In the genomic region with DNA sequence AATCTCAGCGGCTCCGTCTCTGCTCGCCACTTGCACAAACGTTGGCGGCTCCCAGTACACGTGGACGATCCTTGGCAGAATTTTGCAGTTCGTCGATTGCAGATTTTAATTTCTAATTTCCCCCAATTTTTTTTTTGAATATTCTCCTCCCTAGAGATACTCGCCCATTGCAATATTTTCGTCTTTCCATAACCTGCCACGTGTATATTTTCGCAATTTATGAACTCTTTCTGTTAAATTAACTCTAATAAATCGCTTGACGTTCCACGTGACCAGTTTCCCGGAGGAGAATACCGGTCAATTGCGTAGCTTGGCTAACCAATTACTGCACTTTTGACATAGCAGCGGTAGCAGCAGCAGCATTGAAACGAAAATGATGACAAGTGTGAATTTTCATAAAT, we compare ENCODE assay signal across 5 worm cellular contexts.
A peak's percentile ranks its signal among the peaks of the same experiment; 100 is the strongest.
TF ChIP-seq lines count a peak whose summit lies in the region.

No protein-coding gene starts in this region.

TF ChIP-seq in whole organism, L1 larva, 84 proteins besides CTCF, POLR2A, EP300 and RAD21:
- TF ChIP-seq ama-1 (optimal IDR thresholded peaks at IDR 0.05; lab: Kevin White, UChicago) = peak; percentile 1
- no peak for TF ChIP-seq F16B12.6 (tag; optimal IDR thresholded peaks at IDR 0.05; lab: Kevin White, UChicago)
- TF ChIP-seq fkh-10 (GFP tag; optimal IDR thresholded peaks at IDR 0.05; lab: Kevin White, UChicago) = no peak
- no peak for TF ChIP-seq ces-1 (GFP tag; optimal IDR thresholded peaks at IDR 0.05; lab: Kevin White, UChicago)
- TF ChIP-seq irx-1 (tag; optimal IDR thresholded peaks at IDR 0.05; lab: Kevin White, UChicago) = no peak
- TF ChIP-seq hlh-17 (GFP tag; optimal IDR thresholded peaks at IDR 0.05; lab: Kevin White, UChicago; ENCODE audit: borderline replicate concordance) = no peak
- TF ChIP-seq nhr-85 (tag; lab: Kevin White, UChicago) = peak; percentile 75
- no peak for TF ChIP-seq C04F5.9 (tag; optimal IDR thresholded peaks at IDR 0.05; lab: Kevin White, UChicago)
- no peak for TF ChIP-seq xbp-1 (tag; optimal IDR thresholded peaks at IDR 0.05; lab: Kevin White, UChicago)
- no peak for TF ChIP-seq C16A3.4 (tag; optimal IDR thresholded peaks at IDR 0.05; lab: Kevin White, UChicago)

TF ChIP-seq in whole organism, L3 larva, 47 proteins besides CTCF, POLR2A, EP300 and RAD21:
- no peak for TF ChIP-seq elt-2 (tag; optimal IDR thresholded peaks at IDR 0.05; lab: Kevin White, UChicago)
- TF ChIP-seq nhr-25 (tag; optimal IDR thresholded peaks at IDR 0.05; lab: Kevin White, UChicago) = peak; percentile 28
- no peak for TF ChIP-seq fos-1 (tag; optimal IDR thresholded peaks at IDR 0.05; lab: Kevin White, UChicago)
- TF ChIP-seq ama-1 (optimal IDR thresholded peaks at IDR 0.05; lab: Kevin White, UChicago) = peak; percentile 57
- TF ChIP-seq nhr-43 (tag; optimal IDR thresholded peaks at IDR 0.05; lab: Kevin White, UChicago; ENCODE audit: poor library complexity, severe bottlenecking) = peak; percentile 32
- peak; percentile 8 for TF ChIP-seq ZK546.5 (tag; optimal IDR thresholded peaks at IDR 0.05; lab: Kevin White, UChicago)
- peak; percentile 14 for TF ChIP-seq nfya-1 (tag; optimal IDR thresholded peaks at IDR 0.05; lab: Kevin White, UChicago; ENCODE audit: insufficient read depth)
- TF ChIP-seq hmg-11 (tag; optimal IDR thresholded peaks at IDR 0.05; lab: Kevin White, UChicago) = peak; percentile 3
- no peak for TF ChIP-seq pqm-1 (tag; optimal IDR thresholded peaks at IDR 0.05; lab: Kevin White, UChicago)
- no peak for TF ChIP-seq nhr-23 (tag; optimal IDR thresholded peaks at IDR 0.05; lab: Kevin White, UChicago)
- TF ChIP-seq aly-2 (tag; optimal IDR thresholded peaks at IDR 0.05; lab: Kevin White, UChicago) = peak; percentile 80

TF ChIP-seq in whole organism, L4 larva, 104 proteins besides CTCF, POLR2A, EP300 and RAD21 (continues in another document):
- TF ChIP-seq nhr-48 (tag; optimal IDR thresholded peaks at IDR 0.05; lab: Kevin White, UChicago) (peak; percentile 5), saeg-2 (GFP tag; IDR thresholded peaks at IDR 0.05; lab: Robert Waterston, UW) (no peak), dmd-8 (GFP tag; IDR thresholded peaks at IDR 0.05; lab: Robert Waterston, UW) (0 out of 2 replicates have a peak, but pooled peaks have one; percentile 53), lin-38 (GFP tag; IDR thresholded peaks at IDR 0.05; lab: Robert Waterston, UW) (peak; percentile 67), nhr-25 (tag; optimal IDR thresholded peaks at IDR 0.05; lab: Kevin White, UChicago; ENCODE audit: borderline replicate concordance, insufficient read depth) (peak; percentile 5), snpc-1.2 (GFP tag; IDR thresholded peaks at IDR 0.05; lab: Robert Waterston, UW) (peak; percentile 56; the same call in 1 of the 2 replicates), F49E8.2 (tag; optimal IDR thresholded peaks at IDR 0.05; lab: Kevin White, UChicago; ENCODE audit: borderline replicate concordance) (peak; percentile 52), ZK546.5 (tag; optimal IDR thresholded peaks at IDR 0.05; lab: Kevin White, UChicago) (peak in 1 of 2 experiments; percentile 46), ama-1 (optimal IDR thresholded peaks at IDR 0.05; lab: Kevin White, UChicago) (peak; percentile 67), dve-1 (tag; optimal IDR thresholded peaks at IDR 0.05; lab: Kevin White, UChicago; ENCODE audit: insufficient read depth) (peak; percentile 44), mes-2 (tag; optimal IDR thresholded peaks at IDR 0.05; lab: Kevin White, UChicago; ENCODE audit: poor library complexity, severe bottlenecking) (peak; percentile 20), duxl-1 (tag; optimal IDR thresholded peaks at IDR 0.05; lab: Kevin White, UChicago; ENCODE audit: poor library complexity) (peak; percentile 20), unc-62 (GFP tag; optimal IDR thresholded peaks at IDR 0.05 in 1 of 2; lab: Kevin White, UChicago) (peak in 1 of 2 experiments; percentile 68), unc-62 (tag; optimal IDR thresholded peaks at IDR 0.05; lab: Kevin White, UChicago) (no peak), ZK337.2 (GFP tag; IDR thresholded peaks at IDR 0.05; lab: Robert Waterston, UW) (no peak), rbr-2 (tag; optimal IDR thresholded peaks at IDR 0.05; lab: Kevin White, UChicago) (no peak), lin-13 (GFP tag; optimal IDR thresholded peaks at IDR 0.05; lab: Kevin White, UChicago) (peak; percentile 35), pha-4 (GFP tag; IDR thresholded peaks at IDR 0.05; lab: Robert Waterston, UW) (peak; percentile 65; the same call in 1 of the 2 replicates), pha-4 (tag; optimal IDR thresholded peaks at IDR 0.05; lab: Kevin White, UChicago) (no peak), T26A8.4 (GFP tag; IDR thresholded peaks at IDR 0.05; lab: Robert Waterston, UW) (peak; percentile 46)

TF ChIP-seq in whole organism, late embryonic, 69 proteins besides CTCF, POLR2A, EP300 and RAD21:
- no peak for TF ChIP-seq unc-55 (GFP tag; optimal IDR thresholded peaks at IDR 0.05; lab: Kevin White, UChicago)
- TF ChIP-seq che-1 (tag; optimal IDR thresholded peaks at IDR 0.05; lab: Kevin White, UChicago) = no peak
- no peak for TF ChIP-seq fax-1 (tag; optimal IDR thresholded peaks at IDR 0.05; lab: Kevin White, UChicago)
- TF ChIP-seq ceh-31 (tag; optimal IDR thresholded peaks at IDR 0.05; lab: Kevin White, UChicago) = peak; percentile 19
- TF ChIP-seq sdc-2 (tag; optimal IDR thresholded peaks at IDR 0.05; lab: Kevin White, UChicago) = no peak

TF ChIP-seq in whole organism, young adult, 124 proteins besides CTCF, POLR2A, EP300 and RAD21 (continues in another document):
- TF ChIP-seq F49E8.2 (tag; optimal IDR thresholded peaks at IDR 0.05; lab: Kevin White, UChicago; ENCODE audit: insufficient read depth) (peak; percentile 81), snpc-1.1 (tag; optimal IDR thresholded peaks at IDR 0.05; lab: Kevin White, UChicago; ENCODE audit: insufficient read depth) (no peak), B0035.1 (tag; optimal IDR thresholded peaks at IDR 0.05; lab: Kevin White, UChicago) (no peak), cebp-1 (GFP tag; IDR thresholded peaks at IDR 0.05; lab: Robert Waterston, UW) (no peak), cebp-1 (tag; optimal IDR thresholded peaks at IDR 0.05; lab: Kevin White, UChicago) (peak; percentile 48), tbp1 (GFP tag; optimal IDR thresholded peaks at IDR 0.05; lab: Kevin White, UChicago) (peak; percentile 50), K11D2.4 (GFP tag; IDR thresholded peaks at IDR 0.05; lab: Robert Waterston, UW) (no peak), rpc-1 (optimal IDR thresholded peaks at IDR 0.05; lab: Kevin White, UChicago) (no peak), rpc-1 (tag; optimal IDR thresholded peaks at IDR 0.05; lab: Kevin White, UChicago) (no peak), cebp-2 (GFP tag; IDR thresholded peaks at IDR 0.05; lab: Robert Waterston, UW) (no peak), chd-7 (tag; optimal IDR thresholded peaks at IDR 0.05; lab: Kevin White, UChicago) (peak; percentile 35), hmg-20 (GFP tag; IDR thresholded peaks at IDR 0.05; lab: Robert Waterston, UW) (0 out of 2 replicates have a peak, but pooled peaks have one; percentile 36), mes-4 (tag; optimal IDR thresholded peaks at IDR 0.05; lab: Kevin White, UChicago) (no peak), dpl-1 (GFP tag; optimal IDR thresholded peaks at IDR 0.05; lab: Kevin White, UChicago) (no peak), efl-1 (GFP tag; optimal IDR thresholded peaks at IDR 0.05; lab: Kevin White, UChicago) (peak; percentile 2), lsl-1 (GFP tag; optimal IDR thresholded peaks at IDR 0.05; lab: Kevin White, UChicago) (no peak), him-1 (tag; optimal IDR thresholded peaks at IDR 0.05; lab: Kevin White, UChicago) (no peak), F33H1.4 (GFP tag; IDR thresholded peaks at IDR 0.05; lab: Robert Waterston, UW) (peak; percentile 40), ztf-26 (tag; optimal IDR thresholded peaks at IDR 0.05; lab: Kevin White, UChicago) (no peak), unc-130 (GFP tag; optimal IDR thresholded peaks at IDR 0.05; lab: Kevin White, UChicago) (peak; percentile 20), let-607 (tag; optimal IDR thresholded peaks at IDR 0.05; lab: Kevin White, UChicago) (no peak), lir-1 (GFP tag; conservative IDR thresholded peaks at IDR 0.05; lab: Robert Waterston, UW) (no peak), B0261.1 (tag; optimal IDR thresholded peaks at IDR 0.05; lab: Kevin White, UChicago) (no peak), akir-1 (GFP tag; optimal IDR thresholded peaks at IDR 0.05; lab: Kevin White, UChicago) (no peak), egrh-3 (GFP tag; IDR thresholded peaks at IDR 0.05; lab: Robert Waterston, UW) (no peak), hsf-1 (GFP tag; IDR thresholded peaks at IDR 0.05; lab: Robert Waterston, UW) (peak; percentile 67), ccch-3 (GFP tag; optimal IDR thresholded peaks at IDR 0.05; lab: Kevin White, UChicago) (no peak), lin-40 (tag; optimal IDR thresholded peaks at IDR 0.05; lab: Kevin White, UChicago) (peak; percentile 5), C06A6.2 (GFP tag; conservative IDR thresholded peaks at IDR 0.05; lab: Robert Waterston, UW) (no peak), snpc-1.3 (tag; optimal IDR thresholded peaks at IDR 0.05; lab: Kevin White, UChicago; ENCODE audit: insufficient read depth) (no peak), D2030.7 (GFP tag; IDR thresholded peaks at IDR 0.05; lab: Robert Waterston, UW) (peak; percentile 24; the same call in 1 of the 2 replicates), lag-1 (GFP tag; IDR thresholded peaks at IDR 0.05; lab: Robert Waterston, UW) (0 out of 2 replicates have a peak, but pooled peaks have one; percentile 39), dpff-1 (tag; optimal IDR thresholded peaks at IDR 0.05; lab: Kevin White, UChicago) (no peak), hrde-1 (tag; optimal IDR thresholded peaks at IDR 0.05; lab: Kevin White, UChicago; ENCODE audit: borderline replicate concordance) (peak; percentile 70), hlh-26 (GFP tag; conservative IDR thresholded peaks at IDR 0.05; lab: Robert Waterston, UW) (no peak), B0019.2 (GFP tag; conservative IDR thresholded peaks at IDR 0.05; lab: Robert Waterston, UW) (no peak), egl-18 (GFP tag; IDR thresholded peaks at IDR 0.05; lab: Robert Waterston, UW) (no peak), dox-1 (GFP tag; IDR thresholded peaks at IDR 0.05; lab: Robert Waterston, UW) (no peak), K12H6.12 (tag; optimal IDR thresholded peaks at IDR 0.05; lab: Kevin White, UChicago) (no peak), sptf-2 (GFP tag; optimal IDR thresholded peaks at IDR 0.05; lab: Kevin White, UChicago) (no peak), bed-1 (GFP tag; IDR thresholded peaks at IDR 0.05; lab: Robert Waterston, UW) (no peak), zfh-2 (GFP tag; conservative IDR thresholded peaks at IDR 0.05; lab: Robert Waterston, UW) (no peak), Y79H2A.3 (GFP tag; conservative IDR thresholded peaks at IDR 0.05; lab: Robert Waterston, UW) (peak; percentile 87), ceh-79 (tag; optimal IDR thresholded peaks at IDR 0.05; lab: Kevin White, UChicago) (no peak), lin-35 (GFP tag; optimal IDR thresholded peaks at IDR 0.05; lab: Kevin White, UChicago) (no peak)
